Worm (Caenorhabditis elegans) whole organism, mixed stage, embryonic: Measurements from ENCODE around the gene K02D3.1.

ENCODE experiments used
- M03D4.4 ChIP-seq: sonication (generic microtip); optimal IDR thresholded peaks from 2 replicates; lab custom pipeline; 2017; ENCODE audit warnings: mild to moderate bottlenecking, missing genetic modification characterization, missing compliant biosample characterization
- bed-3 ChIP-seq: fragments of 200-800 bp; sonication (Bioruptor generic); optimal IDR thresholded peaks from 3 replicates; lab custom pipeline; 2018; ENCODE audit warnings: mild to moderate bottlenecking, missing genetic modification characterization, moderate library complexity, missing compliant biosample characterization
- blmp-1 ChIP-seq: fragments of 150-350 bp; optimal IDR thresholded peaks from 2 replicates; lab custom pipeline; 2014; ENCODE audit warnings: missing biosample characterization, missing genetic modification characterization
- ceh-39 ChIP-seq: fragments of 150-350 bp; optimal IDR thresholded peaks from 2 replicates; lab custom pipeline; 2014; ENCODE audit warnings: missing biosample characterization, missing genetic modification characterization
- ceh-43 ChIP-seq: fragments of 200-800 bp; sonication (Bioruptor generic); optimal IDR thresholded peaks from 2 replicates; lab custom pipeline; 2018; ENCODE audit warnings: mild to moderate bottlenecking, missing genetic modification characterization, moderate library complexity, missing compliant biosample characterization
- ceh-83 ChIP-seq: fragments of 200-800 bp; sonication (Bioruptor generic); optimal IDR thresholded peaks from 2 replicates; lab custom pipeline; 2018; ENCODE audit warnings: mild to moderate bottlenecking, missing genetic modification characterization, missing compliant biosample characterization
- ces-1 ChIP-seq: fragments of 150-350 bp; optimal IDR thresholded peaks from 2 replicates; lab custom pipeline; 2014; ENCODE audit warnings: missing biosample characterization, missing genetic modification reagents, missing genetic modification characterization
- cnd-1 ChIP-seq: fragments of 200-800 bp; sonication (Bioruptor generic); optimal IDR thresholded peaks from 2 replicates; lab custom pipeline; 2018; ENCODE audit warnings: mild to moderate bottlenecking, missing genetic modification characterization, missing compliant biosample characterization
- drap-1 ChIP-seq: fragments of 200-800 bp; sonication (Bioruptor generic); optimal IDR thresholded peaks from 3 replicates; lab custom pipeline; 2018; ENCODE audit warnings: mild to moderate bottlenecking, missing genetic modification characterization, missing compliant biosample characterization
- elt-1 ChIP-seq: sonication (generic microtip); optimal IDR thresholded peaks from 2 replicates; lab custom pipeline; 2017; ENCODE audit warnings: missing genetic modification characterization, mild to moderate bottlenecking, missing compliant biosample characterization, antibody characterized with exemption, moderate library complexity, borderline replicate concordance; ENCODE audit not compliant: insufficient read depth
- elt-3 ChIP-seq: fragments of 150-350 bp; optimal IDR thresholded peaks from 2 replicates; lab custom pipeline; 2014; ENCODE audit warnings: missing biosample characterization, missing genetic modification characterization
- flh-1 ChIP-seq: fragments of 200-800 bp; sonication (Bioruptor generic); optimal IDR thresholded peaks from 2 replicates; lab custom pipeline; 2018; ENCODE audit warnings: mild to moderate bottlenecking, missing genetic modification characterization, moderate library complexity, missing compliant biosample characterization
- ham-2 ChIP-seq: fragments of 200-800 bp; sonication (Bioruptor generic); optimal IDR thresholded peaks from 2 replicates; lab custom pipeline; 2018; ENCODE audit warnings: mild to moderate bottlenecking, missing genetic modification characterization, missing compliant biosample characterization
- hlh-1 ChIP-seq: fragments of 150-350 bp; optimal IDR thresholded peaks from 2 replicates; lab custom pipeline; 2014; ENCODE audit warnings: missing biosample characterization, missing genetic modification reagents, missing genetic modification characterization
- lin-13 ChIP-seq: fragments of 150-350 bp; optimal IDR thresholded peaks from 2 replicates; lab custom pipeline; 2014; ENCODE audit warnings: missing biosample characterization, missing genetic modification characterization
- lin-32 ChIP-seq: fragments of 200-800 bp; sonication (Bioruptor generic); optimal IDR thresholded peaks from 2 replicates; lab custom pipeline; 2018; ENCODE audit warnings: mild to moderate bottlenecking, missing genetic modification characterization, missing compliant biosample characterization
- lsy-2 ChIP-seq: fragments of 150-350 bp; optimal IDR thresholded peaks from 2 replicates; lab custom pipeline; 2014; ENCODE audit warnings: missing biosample characterization, missing genetic modification characterization
- mab-5 ChIP-seq: fragments of 150-350 bp; optimal IDR thresholded peaks from 2 replicates; lab custom pipeline; 2014; ENCODE audit warnings: missing biosample characterization, missing genetic modification characterization
- mep-1 ChIP-seq: fragments of 150-350 bp; optimal IDR thresholded peaks from 2 replicates; lab custom pipeline; 2017; ENCODE audit warnings: missing biosample characterization, missing genetic modification reagents, missing genetic modification characterization, inconsistent platforms
- mls-2 ChIP-seq: sonication (generic microtip); optimal IDR thresholded peaks from 2 replicates; lab custom pipeline; 2016; ENCODE audit warnings: mild to moderate bottlenecking, missing genetic modification characterization, moderate library complexity, missing compliant biosample characterization
- nhr-12 ChIP-seq: fragments of 150-350 bp; optimal IDR thresholded peaks from 2 replicates; lab custom pipeline; 2014; ENCODE audit warnings: missing biosample characterization, missing genetic modification characterization
- nhr-2 ChIP-seq: fragments of 150-350 bp; optimal IDR thresholded peaks from 2 replicates; lab custom pipeline; 2014; ENCODE audit warnings: missing biosample characterization, missing genetic modification characterization
- nhr-76 ChIP-seq: sonication (generic microtip); optimal IDR thresholded peaks from 2 replicates; lab custom pipeline; 2017; ENCODE audit warnings: missing biosample characterization, missing genetic modification characterization
- pha-4 ChIP-seq: fragments of 150-350 bp; optimal IDR thresholded peaks from 2 replicates; lab custom pipeline; 2018; ENCODE audit warnings: missing biosample characterization, missing genetic modification reagents, missing genetic modification characterization
- sem-2 ChIP-seq: fragments of 200-800 bp; sonication (Bioruptor generic); optimal IDR thresholded peaks from 2 replicates; lab custom pipeline; 2018; ENCODE audit warnings: mild to moderate bottlenecking, missing genetic modification characterization, missing compliant biosample characterization
- snpc-4 ChIP-seq: fragments of 150-350 bp; optimal IDR thresholded peaks from 2 replicates; lab custom pipeline; 2014; ENCODE audit warnings: missing biosample characterization, missing genetic modification characterization
- sptf-1 ChIP-seq: sonication (generic microtip); optimal IDR thresholded peaks from 2 replicates; lab custom pipeline; 2017; ENCODE audit warnings: mild to moderate bottlenecking, missing genetic modification characterization, moderate library complexity, missing compliant biosample characterization
- tbx-8 ChIP-seq: fragments of 200-800 bp; sonication (Bioruptor generic); optimal IDR thresholded peaks from 2 replicates; lab custom pipeline; 2018; ENCODE audit warnings: mild to moderate bottlenecking, missing genetic modification characterization, moderate library complexity, missing compliant biosample characterization
- unc-120 ChIP-seq: sonication (generic microtip); optimal IDR thresholded peaks from 2 replicates; lab custom pipeline; 2017; ENCODE audit warnings: missing genetic modification characterization, missing compliant biosample characterization; ENCODE audit not compliant: poor library complexity, severe bottlenecking
- unc-39 ChIP-seq: fragments of 150-350 bp; optimal IDR thresholded peaks from 2 replicates; lab custom pipeline; 2014; ENCODE audit warnings: missing biosample characterization, missing genetic modification characterization
- unc-62 ChIP-seq: fragments of 150-350 bp; optimal IDR thresholded peaks from 2 replicates; lab custom pipeline; 2014; ENCODE audit warnings: missing biosample characterization, missing genetic modification reagents, missing genetic modification characterization
- zip-8 ChIP-seq: fragments of 150-350 bp; optimal IDR thresholded peaks from 2 replicates; lab custom pipeline; 2014; ENCODE audit warnings: missing biosample characterization, missing genetic modification characterization

The K02D3.1 gene

ce11 chrX:13730209-13730975, 23.7 kb downstream of the K02D3.1 start:
- TF ChIP-seq ham-2, result no peak
- TF ChIP-seq tbx-8 (GFP tag; lab: Kevin White, UChicago), result no peak
- peak; percentile 20 for TF ChIP-seq drap-1 (GFP tag; lab: Kevin White, UChicago)
- TF ChIP-seq sptf-1 (tag; lab: Kevin White, UChicago), result peak; percentile 29
- peak; percentile 17 for TF ChIP-seq lin-32 (GFP tag; lab: Kevin White, UChicago)
- peak; percentile 29 for TF ChIP-seq mls-2
- TF ChIP-seq unc-120, result peak; percentile 85
- TF ChIP-seq pha-4, result no peak
- no peak for TF ChIP-seq zip-8 (tag; lab: Kevin White, UChicago)

- TF ChIP-seq ceh-83 (GFP tag; lab: Kevin White, UChicago) (no peak), blmp-1 (tag; lab: Kevin White, UChicago) (no peak), snpc-4 (tag; lab: Kevin White, UChicago) (no peak), elt-1 (peak; percentile 76), sem-2 (GFP tag; lab: Kevin White, UChicago) (no peak), sptf-1 (tag; lab: Kevin White, UChicago) (no peak), nhr-2 (tag; lab: Kevin White, UChicago) (no peak)
- TF ChIP-seq, all 35 proteins: peak for 1
Observed at ce11 chrX:13736679-13737078, 30.0 kb downstream of the K02D3.1 start.

DNA sequence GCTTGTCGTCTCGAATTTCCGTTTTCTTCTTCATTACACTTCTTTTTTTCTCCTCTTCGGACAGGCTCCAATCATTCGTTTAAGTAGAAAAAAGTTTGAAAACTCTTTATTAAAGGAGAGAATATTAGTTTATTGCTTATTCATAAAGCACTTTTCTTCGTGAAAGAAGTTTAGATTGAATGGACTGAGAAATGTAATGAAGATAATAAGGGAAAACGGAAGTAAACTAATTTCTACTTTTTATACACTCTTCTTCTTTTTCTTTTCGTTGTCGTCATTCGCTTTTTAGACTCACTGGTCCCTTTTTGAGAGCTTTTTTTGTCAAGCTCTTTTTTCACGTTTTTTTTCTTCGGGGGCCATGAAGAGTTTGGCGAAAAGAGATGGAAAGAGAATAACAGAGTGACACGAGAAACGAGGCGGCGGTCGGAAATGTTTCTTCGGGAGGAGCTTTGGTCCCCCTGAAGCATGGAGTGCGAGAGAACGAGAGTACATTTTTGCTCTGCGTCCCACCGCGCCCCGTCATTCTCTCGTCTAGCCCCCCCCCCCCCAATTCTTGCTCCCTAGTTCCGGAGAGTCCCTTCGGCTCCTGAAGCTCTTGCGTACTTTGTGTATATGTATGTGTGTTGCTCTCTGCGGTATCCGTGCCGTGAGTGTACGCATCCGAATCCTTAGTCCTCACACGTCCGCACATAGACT, 32.6 kb downstream of the K02D3.1 start:
- TF ChIP-seq M03D4.4 (no peak), flh-1 (GFP tag; lab: Kevin White, UChicago) (no peak), zip-8 (tag; lab: Kevin White, UChicago) (no peak), lin-32 (GFP tag; lab: Kevin White, UChicago) (no peak), ceh-39 (tag; lab: Kevin White, UChicago) (no peak), ces-1 (GFP tag; lab: Kevin White, UChicago) (peak; percentile 84), sptf-1 (tag; lab: Kevin White, UChicago) (peak; percentile 64), drap-1 (GFP tag; lab: Kevin White, UChicago) (peak; percentile 29)

DNA sequence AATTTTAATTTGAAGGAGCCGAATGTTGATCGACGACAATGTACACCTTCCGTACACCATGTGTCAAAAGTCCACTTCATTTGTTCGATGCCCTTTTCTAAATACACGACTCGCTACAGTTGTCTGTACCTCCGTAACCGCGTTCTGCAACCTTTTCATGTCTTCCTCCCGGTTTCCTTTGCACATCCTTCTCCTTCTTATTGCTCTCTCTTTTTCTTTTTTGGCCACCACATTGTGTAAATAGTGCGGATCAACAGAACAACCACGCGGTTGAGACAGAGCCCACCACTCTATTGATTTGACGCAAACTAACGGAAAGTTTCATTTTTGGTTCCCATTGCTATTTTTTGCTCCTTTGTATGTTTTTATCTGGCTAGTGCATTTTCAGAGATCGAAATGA, 36.7 kb downstream of the K02D3.1 start:
- TF ChIP-seq mep-1 (peak; percentile 1), ham-2 (no peak), pha-4 (peak; percentile 54)

- TF ChIP-seq ham-2, result peak; percentile 18
- peak; percentile 96 for TF ChIP-seq elt-1
- peak; percentile 3 for TF ChIP-seq unc-62 (GFP tag; lab: Kevin White, UChicago)
- TF ChIP-seq lsy-2 (tag; lab: Kevin White, UChicago), result no peak
Observed at ce11 chrX:13744543-13745113, 37.9 kb downstream of the K02D3.1 start.

- TF ChIP-seq mls-2 (no peak), ceh-39 (tag; lab: Kevin White, UChicago) (no peak), lin-13 (tag; lab: Kevin White, UChicago) (no peak), mab-5 (tag; lab: Kevin White, UChicago) (no peak), elt-3 (tag; lab: Kevin White, UChicago) (no peak), nhr-12 (tag; lab: Kevin White, UChicago) (no peak), ceh-43 (no peak), tbx-8 (GFP tag; lab: Kevin White, UChicago) (no peak), elt-1 (peak; percentile 44), bed-3 (GFP tag; lab: Kevin White, UChicago) (no peak), zip-8 (tag; lab: Kevin White, UChicago) (no peak), mep-1 (no peak), cnd-1 (tag; lab: Kevin White, UChicago) (no peak), snpc-4 (tag; lab: Kevin White, UChicago) (no peak), M03D4.4 (no peak), blmp-1 (tag; lab: Kevin White, UChicago) (no peak), nhr-76 (tag; lab: Kevin White, UChicago) (no peak), ham-2 (no peak), hlh-1 (tag; lab: Kevin White, UChicago) (no peak), lsy-2 (tag; lab: Kevin White, UChicago) (no peak), unc-62 (GFP tag; lab: Kevin White, UChicago) (peak; percentile 24), pha-4 (peak; percentile 27), ces-1 (GFP tag; lab: Kevin White, UChicago) (no peak), lin-32 (GFP tag; lab: Kevin White, UChicago) (no peak), drap-1 (GFP tag; lab: Kevin White, UChicago) (no peak), sem-2 (GFP tag; lab: Kevin White, UChicago) (no peak), unc-39 (no peak)
Observed at ce11 chrX:13745558-13745957, 38.9 kb downstream of the K02D3.1 start.
